Fruit fly (Drosophila melanogaster) whole organism, embryonic: ENCODE data around the gene CG13365.
A peak's percentile ranks its signal among the peaks of the same experiment; 100 is the strongest.

ENCODE experiments used
- Ada2b ChIP-seq: fragments of 200-800 bp; sonication (Bioruptor generic); IDR thresholded peaks from 2 replicates; pipeline ENCODE4 v1.3.6; 2022; ENCODE audit warnings: missing biosample characterization, missing genetic modification characterization
- CG10274 ChIP-seq: fragments of 200-800 bp; sonication (Bioruptor generic); optimal IDR thresholded peaks from 3 replicates; lab custom pipeline; 2017; ENCODE audit warnings: missing biosample characterization, mild to moderate bottlenecking, missing genetic modification characterization
- CG10543 ChIP-seq: fragments of 200-800 bp; sonication (Bioruptor generic); optimal IDR thresholded peaks from 3 replicates; lab custom pipeline; 2017; ENCODE audit warnings: missing biosample characterization, mild to moderate bottlenecking, missing genetic modification characterization, moderate library complexity
- CG11696 ChIP-seq: fragments of 200-800 bp; sonication (Bioruptor generic); IDR thresholded peaks from 2 replicates; pipeline ENCODE4 v1.3.6; 2022; ENCODE audit warnings: missing biosample characterization, missing genetic modification characterization
- CG13296 ChIP-seq: fragments of 200-800 bp; sonication (Bioruptor generic); optimal IDR thresholded peaks from 3 replicates; lab custom pipeline; 2018; ENCODE audit warnings: missing biosample characterization, mild to moderate bottlenecking, missing genetic modification characterization
- CG17186 ChIP-seq: fragments of 200-800 bp; sonication (Bioruptor generic); optimal IDR thresholded peaks from 3 replicates; lab custom pipeline; 2017; ENCODE audit warnings: missing biosample characterization, missing genetic modification reagents, missing genetic modification characterization
- CG17612 ChIP-seq: fragments of 200-800 bp; sonication (Bioruptor generic); IDR thresholded peaks from 2 replicates; pipeline ENCODE4 v1.3.6; 2022; ENCODE audit warnings: missing biosample characterization, missing genetic modification characterization
- CG17829 ChIP-seq: fragments of 200-800 bp; optimal IDR thresholded peaks from 2 replicates; lab custom pipeline; 2019; ENCODE audit warnings: missing biosample characterization, mild to moderate bottlenecking, missing genetic modification characterization, moderate library complexity
- CG18619 ChIP-seq: fragments of 200-800 bp; sonication (Bioruptor generic); optimal IDR thresholded peaks from 3 replicates; lab custom pipeline; 2017; ENCODE audit warnings: missing biosample characterization, mild to moderate bottlenecking, missing genetic modification characterization
- CG2120 ChIP-seq: fragments of 200-800 bp; sonication (Bioruptor generic); optimal IDR thresholded peaks from 3 replicates; lab custom pipeline; 2016; ENCODE audit warnings: missing biosample characterization, missing genetic modification characterization
- CG3163 ChIP-seq: fragments of 200-800 bp; sonication (Bioruptor generic); optimal IDR thresholded peaks from 3 replicates; lab custom pipeline; 2016; ENCODE audit warnings: missing biosample characterization, missing genetic modification characterization
- CG3281 ChIP-seq: fragments of 200-800 bp; sonication (Bioruptor generic); optimal IDR thresholded peaks from 3 replicates; lab custom pipeline; 2017; ENCODE audit warnings: missing biosample characterization, mild to moderate bottlenecking, missing genetic modification characterization
- CG42726 ChIP-seq: fragments of 200-800 bp; sonication (Bioruptor generic); IDR thresholded peaks from 2 replicates; pipeline ENCODE4 v1.3.6; 2022; ENCODE audit warnings: missing biosample characterization, missing genetic modification characterization; ENCODE audit not compliant: partially characterized antibody
- CG4360 ChIP-seq: fragments of 200-800 bp; sonication (Bioruptor generic); IDR thresholded peaks from 2 replicates; pipeline ENCODE4 v1.3.6; 2022; ENCODE audit warnings: missing biosample characterization, missing genetic modification characterization
- CG5180 ChIP-seq: fragments of 200-800 bp; sonication (Bioruptor generic); optimal IDR thresholded peaks from 3 replicates; lab custom pipeline; 2017; ENCODE audit warnings: missing biosample characterization, missing genetic modification characterization, mild to moderate bottlenecking, moderate library complexity, missing genetic modification reagents
- CG6813 ChIP-seq: fragments of 200-800 bp; sonication (Bioruptor generic); optimal IDR thresholded peaks from 2 replicates; lab custom pipeline; 2017; ENCODE audit warnings: missing biosample characterization, missing genetic modification characterization, mild to moderate bottlenecking, moderate library complexity, missing genetic modification reagents
- CG9727 ChIP-seq: fragments of 200-800 bp; sonication (Bioruptor generic); optimal IDR thresholded peaks from 3 replicates; lab custom pipeline; 2017; ENCODE audit warnings: missing biosample characterization, mild to moderate bottlenecking, missing genetic modification characterization
- Drgx ChIP-seq: fragments of 200-800 bp; sonication (Bioruptor generic); IDR thresholded peaks from 2 replicates; pipeline ENCODE4 v1.3.6; 2022; ENCODE audit warnings: missing biosample characterization, missing genetic modification characterization
- E2f1 ChIP-seq: fragments of 200-800 bp; sonication (Bioruptor generic); IDR thresholded peaks from 2 replicates; pipeline ENCODE4 v1.3.6; 2022; ENCODE audit warnings: missing biosample characterization, missing genetic modification characterization
- Hr51 ChIP-seq, 2 experiments: fragments of 200-800 bp; sonication (Bioruptor generic); optimal IDR thresholded peaks; 2 replicates in 1 of 2; 3 replicates in 1 of 2; lab custom pipeline; 2016 to 2018; ENCODE audit warnings: missing biosample characterization in 2 of 2, missing genetic modification characterization in 2 of 2, mild to moderate bottlenecking in 1 of 2, moderate library complexity in 1 of 2
- Hsf ChIP-seq: fragments of 200-800 bp; sonication (Bioruptor generic); optimal IDR thresholded peaks from 3 replicates; lab custom pipeline; 2016; ENCODE audit warnings: missing biosample characterization, missing genetic modification characterization
- Oaz ChIP-seq: fragments of 200-800 bp; sonication (Bioruptor generic); IDR thresholded peaks from 2 replicates; pipeline ENCODE4 v1.3.6; 2022; ENCODE audit warnings: missing biosample characterization, missing genetic modification characterization
- Opbp ChIP-seq: fragments of 200-800 bp; sonication (Bioruptor generic); IDR thresholded peaks from 3 replicates; pipeline ENCODE4 v1.3.6; 2022; ENCODE audit warnings: missing biosample characterization, missing genetic modification characterization; ENCODE audit not compliant: partially characterized antibody
- Sin3A ChIP-seq: fragments of >200 bp; optimal IDR thresholded peaks from 2 replicates; lab custom pipeline; 2018
- Spps ChIP-seq: fragments of 200-800 bp; sonication (Bioruptor generic); optimal IDR thresholded peaks from 2 replicates; lab custom pipeline; 2018; ENCODE audit warnings: missing biosample characterization, mild to moderate bottlenecking, missing genetic modification characterization
- Sry-δ ChIP-seq: fragments of 200-800 bp; sonication (Bioruptor generic); optimal IDR thresholded peaks from 2 replicates; lab custom pipeline; 2016; ENCODE audit warnings: missing biosample characterization, missing genetic modification characterization
- bowl ChIP-seq: fragments of 200-800 bp; sonication (Bioruptor generic); IDR thresholded peaks from 2 replicates; pipeline ENCODE4 v1.3.6; 2022; ENCODE audit warnings: missing biosample characterization, missing genetic modification characterization
- cad ChIP-seq: fragments of >200 bp; optimal IDR thresholded peaks from 2 replicates; lab custom pipeline; 2017; ENCODE audit warnings: missing biosample characterization, missing genetic modification characterization
- chif ChIP-seq, 2 experiments: fragments of 200-800 bp; sonication (Bioruptor generic); optimal IDR thresholded peaks; 3 replicates each; lab custom pipeline; 2016; ENCODE audit warnings: missing biosample characterization in 2 of 2, missing genetic modification characterization in 2 of 2
- ci ChIP-seq: fragments of 200-800 bp; sonication (Bioruptor generic); IDR thresholded peaks from 3 replicates; pipeline ENCODE4 v1.3.6; 2022; ENCODE audit warnings: missing biosample characterization, missing genetic modification characterization
- ems ChIP-seq: fragments of 200-800 bp; sonication (Bioruptor generic); optimal IDR thresholded peaks from 3 replicates; lab custom pipeline; 2016; ENCODE audit warnings: missing biosample characterization, missing genetic modification characterization
- fd102C ChIP-seq: fragments of 200-800 bp; sonication (Bioruptor generic); optimal IDR thresholded peaks from 2 replicates; lab custom pipeline; 2018; ENCODE audit warnings: missing biosample characterization, mild to moderate bottlenecking, missing genetic modification characterization, moderate library complexity
- fd3F ChIP-seq: fragments of 200-800 bp; sonication (Bioruptor generic); optimal IDR thresholded peaks from 2 replicates; lab custom pipeline; 2018; ENCODE audit warnings: missing biosample characterization, mild to moderate bottlenecking, missing genetic modification characterization, moderate library complexity
- hkb ChIP-seq, 2 experiments: fragments of 200-800 bp in 1 of 2; fragments of >200 bp in 1 of 2; sonication (Bioruptor generic) in 1 of 2; IDR thresholded peaks in 1 of 2; optimal IDR thresholded peaks in 1 of 2; 2 replicates each; pipeline versions ENCODE4 v1.3.6 to Lab custom; 2017 to 2022; ENCODE audit warnings: missing biosample characterization in 1 of 2, missing genetic modification characterization in 1 of 2
- ind ChIP-seq: fragments of 200-800 bp; sonication (Bioruptor generic); optimal IDR thresholded peaks from 3 replicates; lab custom pipeline; 2016; ENCODE audit warnings: missing biosample characterization, missing genetic modification characterization
- kni ChIP-seq: fragments of 200-800 bp; sonication (Bioruptor generic); optimal IDR thresholded peaks from 3 replicates; lab custom pipeline; 2017; ENCODE audit warnings: mild to moderate bottlenecking, missing biosample characterization, missing genetic modification reagents, missing genetic modification characterization
- lmd ChIP-seq: fragments of 200-800 bp; sonication (Bioruptor generic); IDR thresholded peaks from 2 replicates; pipeline ENCODE4 v1.3.6; 2022; ENCODE audit warnings: missing biosample characterization, missing genetic modification characterization
- lola ChIP-seq, 3 experiments: fragments of >200 bp in 2 of 3; fragments of 200-800 bp in 1 of 3; sonication (Bioruptor generic) in 1 of 3; optimal IDR thresholded peaks; 2 replicates each; lab custom pipeline; 2017 to 2019; ENCODE audit warnings: missing biosample characterization in 3 of 3, missing genetic modification characterization in 3 of 3, mild to moderate bottlenecking in 1 of 3, moderate library complexity in 1 of 3
- mirr ChIP-seq: fragments of 200-800 bp; sonication (Bioruptor generic); optimal IDR thresholded peaks from 3 replicates; lab custom pipeline; 2018; ENCODE audit warnings: missing biosample characterization, mild to moderate bottlenecking, missing genetic modification characterization
- nau ChIP-seq: fragments of 200-800 bp; sonication (Bioruptor generic); optimal IDR thresholded peaks from 3 replicates; lab custom pipeline; 2017; ENCODE audit warnings: missing biosample characterization, mild to moderate bottlenecking, missing genetic modification characterization, missing genetic modification reagents
- prd ChIP-seq, 3 experiments: fragments of >200 bp in 2 of 3; fragments of 200-800 bp in 1 of 3; sonication (Bioruptor generic) in 1 of 3; optimal IDR thresholded peaks in 2 of 3; IDR thresholded peaks in 1 of 3; 2 replicates in 2 of 3; 3 replicates in 1 of 3; pipeline versions ENCODE4 v1.3.6 to Lab custom; 2017 to 2022; ENCODE audit warnings: missing biosample characterization in 1 of 3, missing genetic modification characterization in 1 of 3
- psq ChIP-seq: fragments of 200-800 bp; sonication (Bioruptor generic); optimal IDR thresholded peaks from 2 replicates; lab custom pipeline; 2017; ENCODE audit warnings: missing biosample characterization, missing genetic modification characterization
- repo ChIP-seq: fragments of 200-800 bp; sonication (Bioruptor generic); optimal IDR thresholded peaks from 2 replicates; lab custom pipeline; 2016; ENCODE audit warnings: missing biosample characterization, missing genetic modification characterization
- salm ChIP-seq: fragments of 200-800 bp; sonication (Bioruptor generic); optimal IDR thresholded peaks from 2 replicates; lab custom pipeline; 2018; ENCODE audit warnings: missing biosample characterization, mild to moderate bottlenecking, missing genetic modification characterization
- schlank ChIP-seq: fragments of 200-800 bp; sonication (Bioruptor generic); optimal IDR thresholded peaks from 2 replicates; lab custom pipeline; 2018; ENCODE audit warnings: missing biosample characterization, mild to moderate bottlenecking, missing genetic modification characterization
- sens ChIP-seq: fragments of 200-800 bp; sonication (Bioruptor generic); peaks from one replicate; lab custom pipeline; 2016; ENCODE audit warnings: missing biosample characterization, missing genetic modification characterization
- sug ChIP-seq: fragments of 200-800 bp; optimal IDR thresholded peaks from 2 replicates; lab custom pipeline; 2019; ENCODE audit warnings: missing biosample characterization, mild to moderate bottlenecking, missing genetic modification characterization, moderate library complexity
- tx ChIP-seq: fragments of 200-800 bp; sonication (Bioruptor generic); optimal IDR thresholded peaks from 2 replicates; lab custom pipeline; 2016; ENCODE audit warnings: missing biosample characterization, missing genetic modification characterization
- vvl ChIP-seq: fragments of 200-800 bp; sonication (Bioruptor generic); IDR thresholded peaks from 2 replicates; pipeline ENCODE4 v1.3.6; 2022; ENCODE audit warnings: missing biosample characterization, missing genetic modification characterization
- yki ChIP-seq: fragments of >200 bp; optimal IDR thresholded peaks from 3 replicates; lab custom pipeline; 2018

Gene CG13365

dm6 chrX:635495-636142 lies 14.6 kb upstream of the CG13365 start, which contains the start of gene Dredd (continued):
- no peak for TF ChIP-seq Hsf
- no peak for TF ChIP-seq E2f1 (GFP tag; lab: Robert Waterston, UW)
- no peak for TF ChIP-seq CG17186 (GFP tag; lab: Kevin White, UChicago)
- no peak for TF ChIP-seq CG6813 (GFP tag; lab: Kevin White, UChicago)
- TF ChIP-seq repo (GFP tag; lab: Kevin White, UChicago) = no peak
- TF ChIP-seq CG3281 (GFP tag; lab: Kevin White, UChicago) = peak; percentile 17
- no peak for TF ChIP-seq mirr (GFP tag; lab: Kevin White, UChicago)
- TF ChIP-seq ci (GFP tag; lab: Robert Waterston, UW) = no peak
- peak; percentile 2 for TF ChIP-seq CG9727 (GFP tag; lab: Kevin White, UChicago)
- no peak for TF ChIP-seq CG5180 (GFP tag; lab: Kevin White, UChicago)
- no peak for TF ChIP-seq CG4360 (GFP tag; lab: Robert Waterston, UW)
- peak; percentile 93 for TF ChIP-seq Sry-δ
- TF ChIP-seq fd3F (GFP tag; lab: Kevin White, UChicago) = no peak
- TF ChIP-seq salm (tag; lab: Kevin White, UChicago) = no peak
- TF ChIP-seq CG3163 = no peak
- no peak for TF ChIP-seq kni (GFP tag; lab: Kevin White, UChicago)
- TF ChIP-seq tx (GFP tag; lab: Kevin White, UChicago) = no peak
- TF ChIP-seq CG18619 (GFP tag; lab: Kevin White, UChicago) = no peak
- no peak for TF ChIP-seq CG10274 (GFP tag; lab: Kevin White, UChicago)
- TF ChIP-seq Drgx (GFP tag; lab: Robert Waterston, UW) = no peak
- no peak for TF ChIP-seq sug (tag; lab: Kevin White, UChicago)
- no peak for TF ChIP-seq Ada2b
- TF ChIP-seq vvl (GFP tag; lab: Robert Waterston, UW) = 0 out of 2 replicates have a peak, but pooled peaks have one; percentile 19
- TF ChIP-seq lmd (GFP tag; lab: Robert Waterston, UW) = no peak
- peak; percentile 83 for TF ChIP-seq Opbp (GFP tag; lab: Robert Waterston, UW)
- no peak for TF ChIP-seq Hr51 (GFP tag; optimal IDR thresholded peaks at IDR 0.05; lab: Kevin White, UChicago)
- no peak for TF ChIP-seq psq (GFP tag; lab: Kevin White, UChicago)
- peak; percentile 56 for TF ChIP-seq Sin3A (lab: Kevin White, UChicago)
- peak; percentile 34 for TF ChIP-seq CG10543 (GFP tag; lab: Kevin White, UChicago)
- TF ChIP-seq Spps = no peak
- TF ChIP-seq schlank (tag; lab: Kevin White, UChicago) = no peak
- TF ChIP-seq CG11696 (GFP tag; lab: Robert Waterston, UW) = no peak
- TF ChIP-seq yki = no peak
- peak; percentile 79 for TF ChIP-seq CG17829 (tag; lab: Kevin White, UChicago)
- no peak for TF ChIP-seq chif (GFP tag; optimal IDR thresholded peaks at IDR 0.05; lab: Kevin White, UChicago)
- peak; percentile 9 for TF ChIP-seq CG13296
- no peak for TF ChIP-seq bowl (GFP tag; lab: Robert Waterston, UW)
- TF ChIP-seq CG42726 = peak; percentile 82; the same call in 1 of the 2 replicates
- TF ChIP-seq fd102C (GFP tag; lab: Kevin White, UChicago) = no peak
- no peak for TF ChIP-seq hkb (optimal IDR thresholded peaks at IDR 0.05; lab: Kevin White, UChicago)
- no peak for TF ChIP-seq hkb (GFP tag; IDR thresholded peaks at IDR 0.05; lab: Robert Waterston, UW)
- TF ChIP-seq CG17612 = no peak
- TF ChIP-seq nau (GFP tag; lab: Kevin White, UChicago) = no peak
- TF ChIP-seq ems (GFP tag; lab: Kevin White, UChicago) = no peak
- no peak for TF ChIP-seq prd (optimal IDR thresholded peaks at IDR 0.05; lab: Kevin White, UChicago)
- no peak for TF ChIP-seq prd (GFP tag; IDR thresholded peaks at IDR 0.05; lab: Robert Waterston, UW)
- peak; percentile 2 for TF ChIP-seq CG2120
- no peak for TF ChIP-seq Oaz (GFP tag; lab: Robert Waterston, UW)
- TF ChIP-seq cad (GFP tag; lab: Kevin White, UChicago) = no peak
- TF ChIP-seq sens = peak; percentile 76
- no peak for TF ChIP-seq ind (GFP tag; lab: Kevin White, UChicago)
- TF ChIP-seq lola (GFP tag; optimal IDR thresholded peaks at IDR 0.05; lab: Kevin White, UChicago) = no peak
